Fruit fly (Drosophila melanogaster) whole organism, embryonic: ENCODE results near the gene CG2747.

ENCODE experiments used
- Bdp1 ChIP-seq: fragments of 200-800 bp; sonication (Bioruptor generic); optimal IDR thresholded peaks from 3 replicates; lab custom pipeline; 2016; ENCODE audit warnings: missing biosample characterization, missing genetic modification characterization
- Bgb ChIP-seq: fragments of 200-800 bp; sonication (Bioruptor generic); IDR thresholded peaks from 2 replicates; pipeline ENCODE4 v1.3.6; 2022; ENCODE audit warnings: missing biosample characterization, missing genetic modification characterization; ENCODE audit not compliant: partially characterized antibody
- CG10147 ChIP-seq: fragments of 200-800 bp; sonication (Bioruptor generic); optimal IDR thresholded peaks from 2 replicates; lab custom pipeline; 2019; ENCODE audit warnings: missing biosample characterization, mild to moderate bottlenecking, missing genetic modification characterization, moderate library complexity
- CG10321 ChIP-seq: fragments of 200-800 bp; sonication (Bioruptor generic); IDR thresholded peaks from 2 replicates; pipeline ENCODE4 v1.3.6; 2022; ENCODE audit warnings: missing biosample characterization, missing genetic modification characterization
- CG12155 ChIP-seq: fragments of 200-800 bp; sonication (Bioruptor generic); optimal IDR thresholded peaks from 3 replicates; lab custom pipeline; 2016; ENCODE audit warnings: missing biosample characterization, missing genetic modification characterization
- CG12769 ChIP-seq: fragments of 200-800 bp; sonication (Bioruptor generic); optimal IDR thresholded peaks from 2 replicates; lab custom pipeline; 2019; ENCODE audit warnings: missing biosample characterization, mild to moderate bottlenecking, missing genetic modification characterization, moderate library complexity
- CG13296 ChIP-seq: fragments of 200-800 bp; sonication (Bioruptor generic); optimal IDR thresholded peaks from 3 replicates; lab custom pipeline; 2018; ENCODE audit warnings: missing biosample characterization, mild to moderate bottlenecking, missing genetic modification characterization
- CG13424 ChIP-seq: fragments of 200-800 bp; sonication (Bioruptor generic); optimal IDR thresholded peaks from 2 replicates; lab custom pipeline; 2019; ENCODE audit warnings: missing biosample characterization, mild to moderate bottlenecking, missing genetic modification characterization, moderate library complexity
- CG13894 ChIP-seq: fragments of 200-800 bp; sonication (Bioruptor generic); optimal IDR thresholded peaks from 3 replicates; lab custom pipeline; 2018; ENCODE audit warnings: missing biosample characterization, mild to moderate bottlenecking, missing genetic modification characterization, moderate library complexity
- CG14014 ChIP-seq: fragments of 200-800 bp; sonication (Bioruptor generic); IDR thresholded peaks from 2 replicates; pipeline ENCODE4 v1.3.6; 2022; ENCODE audit warnings: missing biosample characterization, missing genetic modification characterization
- CG15601 ChIP-seq: fragments of 200-800 bp; sonication (Bioruptor generic); optimal IDR thresholded peaks from 3 replicates; lab custom pipeline; 2019; ENCODE audit warnings: missing biosample characterization, mild to moderate bottlenecking, missing genetic modification characterization, moderate library complexity
- CG17186 ChIP-seq: fragments of 200-800 bp; sonication (Bioruptor generic); optimal IDR thresholded peaks from 3 replicates; lab custom pipeline; 2017; ENCODE audit warnings: missing biosample characterization, missing genetic modification reagents, missing genetic modification characterization
- CG17829 ChIP-seq: fragments of 200-800 bp; optimal IDR thresholded peaks from 2 replicates; lab custom pipeline; 2019; ENCODE audit warnings: missing biosample characterization, mild to moderate bottlenecking, missing genetic modification characterization, moderate library complexity
- CG2712 ChIP-seq: fragments of 200-800 bp; optimal IDR thresholded peaks from 3 replicates; lab custom pipeline; 2019; ENCODE audit warnings: missing biosample characterization, mild to moderate bottlenecking, missing genetic modification characterization, moderate library complexity
- CG30431 ChIP-seq: fragments of 200-800 bp; sonication (Bioruptor generic); optimal IDR thresholded peaks from 2 replicates; lab custom pipeline; 2017; ENCODE audit warnings: missing biosample characterization, missing genetic modification characterization
- CG31365 ChIP-seq: fragments of 200-800 bp; sonication (Bioruptor generic); optimal IDR thresholded peaks from 2 replicates; lab custom pipeline; 2018; ENCODE audit warnings: missing biosample characterization, mild to moderate bottlenecking, missing genetic modification characterization
- CG3163 ChIP-seq: fragments of 200-800 bp; sonication (Bioruptor generic); optimal IDR thresholded peaks from 3 replicates; lab custom pipeline; 2016; ENCODE audit warnings: missing biosample characterization, missing genetic modification characterization
- CG33557 ChIP-seq: fragments of 200-800 bp; sonication (Bioruptor generic); optimal IDR thresholded peaks from 2 replicates; lab custom pipeline; 2019; ENCODE audit warnings: missing biosample characterization, mild to moderate bottlenecking, missing genetic modification characterization, moderate library complexity
- CoRest ChIP-seq: fragments of 200-800 bp; sonication (Bioruptor generic); optimal IDR thresholded peaks from 3 replicates; lab custom pipeline; 2018; ENCODE audit warnings: missing biosample characterization, mild to moderate bottlenecking, missing genetic modification characterization, moderate library complexity
- Deaf1 ChIP-seq: fragments of 200-800 bp; optimal IDR thresholded peaks from 3 replicates; lab custom pipeline; 2019; ENCODE audit warnings: missing biosample characterization, mild to moderate bottlenecking, missing genetic modification characterization, moderate library complexity
- ERR ChIP-seq: fragments of 200-800 bp; sonication (Bioruptor generic); optimal IDR thresholded peaks from 2 replicates; lab custom pipeline; 2016; ENCODE audit warnings: missing biosample characterization, missing genetic modification characterization
- HLH4C ChIP-seq: fragments of 200-800 bp; sonication (Bioruptor generic); IDR thresholded peaks from 3 replicates; pipeline ENCODE4 v1.3.6; 2022; ENCODE audit warnings: missing biosample characterization, missing genetic modification characterization; ENCODE audit not compliant: partially characterized antibody
- HLH54F ChIP-seq: fragments of 200-800 bp; sonication (Bioruptor generic); optimal IDR thresholded peaks from 3 replicates; lab custom pipeline; 2016; ENCODE audit warnings: missing biosample characterization, missing genetic modification characterization
- HmgD ChIP-seq: fragments of 200-800 bp; sonication (Bioruptor generic); optimal IDR thresholded peaks from 3 replicates; lab custom pipeline; 2016; ENCODE audit warnings: missing biosample characterization, missing genetic modification characterization
- Hsf ChIP-seq: fragments of 200-800 bp; sonication (Bioruptor generic); optimal IDR thresholded peaks from 3 replicates; lab custom pipeline; 2016; ENCODE audit warnings: missing biosample characterization, missing genetic modification characterization
- MTF-1 ChIP-seq: fragments of 200-800 bp; sonication (Bioruptor generic); optimal IDR thresholded peaks from 2 replicates; lab custom pipeline; 2018; ENCODE audit warnings: missing biosample characterization, mild to moderate bottlenecking, missing genetic modification characterization, borderline replicate concordance
- Med ChIP-seq: fragments of 200-800 bp; sonication (Bioruptor generic); peaks from one replicate; lab custom pipeline; 2016; ENCODE audit warnings: missing biosample characterization, missing genetic modification characterization, mild to moderate bottlenecking, inconsistent platforms, moderate library complexity
- Meics ChIP-seq: fragments of 200-800 bp; sonication (Bioruptor generic); optimal IDR thresholded peaks from 2 replicates; lab custom pipeline; 2017; ENCODE audit warnings: missing biosample characterization, mild to moderate bottlenecking, missing genetic modification characterization
- Sry-β ChIP-seq: fragments of 200-800 bp; sonication (Bioruptor generic); optimal IDR thresholded peaks from 2 replicates; lab custom pipeline; 2018; ENCODE audit warnings: missing biosample characterization, mild to moderate bottlenecking, missing genetic modification characterization, moderate library complexity
- Ssrp ChIP-seq: fragments of 200-800 bp; sonication (Bioruptor generic); optimal IDR thresholded peaks from 2 replicates; lab custom pipeline; 2018; ENCODE audit warnings: missing biosample characterization, mild to moderate bottlenecking, missing genetic modification characterization, moderate library complexity
- abd-A ChIP-seq: fragments of 200-800 bp; sonication (Bioruptor generic); optimal IDR thresholded peaks from 3 replicates; lab custom pipeline; 2019; ENCODE audit warnings: missing biosample characterization, mild to moderate bottlenecking, missing genetic modification characterization, moderate library complexity
- al ChIP-seq: fragments of 200-800 bp; sonication (Bioruptor generic); IDR thresholded peaks from 2 replicates; pipeline ENCODE4 v1.3.6; 2022; ENCODE audit warnings: missing biosample characterization, missing genetic modification characterization
- hb ChIP-seq: fragments of 200-800 bp; sonication (Bioruptor generic); IDR thresholded peaks from 3 replicates; pipeline ENCODE4 v1.3.6; 2022; ENCODE audit warnings: missing biosample characterization, missing genetic modification characterization; ENCODE audit not compliant: partially characterized antibody
- kay ChIP-seq: fragments of 200-800 bp; sonication (Bioruptor generic); optimal IDR thresholded peaks from 2 replicates; lab custom pipeline; 2016; ENCODE audit warnings: missing biosample characterization, missing genetic modification characterization
- kni ChIP-seq: fragments of 200-800 bp; sonication (Bioruptor generic); optimal IDR thresholded peaks from 3 replicates; lab custom pipeline; 2017; ENCODE audit warnings: mild to moderate bottlenecking, missing biosample characterization, missing genetic modification reagents, missing genetic modification characterization
- lilli ChIP-seq: fragments of 200-800 bp; sonication (Bioruptor generic); optimal IDR thresholded peaks from 3 replicates; lab custom pipeline; 2016; ENCODE audit warnings: missing biosample characterization, missing genetic modification characterization
- lola ChIP-seq, 3 experiments: fragments of >200 bp in 2 of 3; fragments of 200-800 bp in 1 of 3; sonication (Bioruptor generic) in 1 of 3; optimal IDR thresholded peaks; 2 replicates each; lab custom pipeline; 2017 to 2019; ENCODE audit warnings: missing biosample characterization in 3 of 3, missing genetic modification characterization in 3 of 3, mild to moderate bottlenecking in 1 of 3, moderate library complexity in 1 of 3
- org-1 ChIP-seq: fragments of 200-800 bp; sonication (Bioruptor generic); optimal IDR thresholded peaks from 2 replicates; lab custom pipeline; 2017; ENCODE audit warnings: missing biosample characterization, missing genetic modification characterization
- pb ChIP-seq: fragments of 200-800 bp; sonication (Bioruptor generic); optimal IDR thresholded peaks from 3 replicates; lab custom pipeline; 2016; ENCODE audit warnings: missing biosample characterization, missing genetic modification characterization
- pros ChIP-seq: fragments of 200-800 bp; sonication (Bioruptor generic); optimal IDR thresholded peaks from 3 replicates; lab custom pipeline; 2019; ENCODE audit warnings: missing biosample characterization, mild to moderate bottlenecking, missing genetic modification characterization, moderate library complexity
- salm ChIP-seq: fragments of 200-800 bp; sonication (Bioruptor generic); optimal IDR thresholded peaks from 2 replicates; lab custom pipeline; 2018; ENCODE audit warnings: missing biosample characterization, mild to moderate bottlenecking, missing genetic modification characterization
- sens-2 ChIP-seq: fragments of 200-800 bp; sonication (Bioruptor generic); IDR thresholded peaks from 2 replicates; pipeline ENCODE4 v1.3.6; 2022; ENCODE audit warnings: missing biosample characterization, missing genetic modification characterization
- ssp ChIP-seq: fragments of 200-800 bp; sonication (Bioruptor generic); IDR thresholded peaks from 2 replicates; pipeline ENCODE4 v1.3.6; 2022; ENCODE audit warnings: missing biosample characterization, missing genetic modification characterization
- vvl ChIP-seq: fragments of 200-800 bp; sonication (Bioruptor generic); IDR thresholded peaks from 2 replicates; pipeline ENCODE4 v1.3.6; 2022; ENCODE audit warnings: missing biosample characterization, missing genetic modification characterization

Gene CG2747

dm6 chr3R:7999530-8000116 lies 31.0 kb downstream of the CG2747 start, which contains the start of gene PIG-H (continued):
- TF ChIP-seq ERR (GFP tag; lab: Kevin White, UChicago) (no peak), CG13296 (GFP tag; lab: Kevin White, UChicago) (no peak), vvl (no peak), HLH54F (GFP tag; lab: Kevin White, UChicago) (no peak), CG2712 (tag; lab: Kevin White, UChicago) (peak; percentile 44), CG17186 (no peak), Sry-β (GFP tag; lab: Kevin White, UChicago) (peak; percentile 9), CG10321 (no peak), abd-A (tag; lab: Kevin White, UChicago) (no peak), CG12155 (peak; percentile 2), HLH4C (GFP tag; lab: Robert Waterston, UW) (no peak), Bdp1 (GFP tag; lab: Kevin White, UChicago) (no peak), CG30431 (GFP tag; lab: Kevin White, UChicago) (no peak), Med (peak; percentile 59), Hsf (peak; percentile 9), Bgb (no peak), lilli (GFP tag; lab: Kevin White, UChicago) (peak; percentile 26), pb (GFP tag; lab: Kevin White, UChicago) (no peak), CG17829 (peak; percentile 32), CoRest (tag; lab: Kevin White, UChicago) (peak; percentile 43), al (GFP tag; lab: Robert Waterston, UW) (no peak), hb (GFP tag; lab: Robert Waterston, UW) (0 out of 3 replicates have a peak, but pooled peaks have one; percentile 16), lola (GFP tag; optimal IDR thresholded peaks at IDR 0.05; lab: Kevin White, UChicago) (peak in 1 of 3 experiments; percentile 22)

dm6 chr3R:7998778-7999177 lies 31.8 kb downstream of the CG2747 start:
- no peak for TF ChIP-seq CG15601 (tag; lab: Kevin White, UChicago)
- no peak for TF ChIP-seq CG3163 (GFP tag; lab: Kevin White, UChicago)
- no peak for TF ChIP-seq lilli (GFP tag; lab: Kevin White, UChicago)
- TF ChIP-seq HLH4C (GFP tag; lab: Robert Waterston, UW), result no peak
- TF ChIP-seq CG31365 (tag; lab: Kevin White, UChicago), result no peak
- TF ChIP-seq HmgD (GFP tag; lab: Kevin White, UChicago), result no peak
- peak; percentile 57 for TF ChIP-seq CG12769
- TF ChIP-seq CG13424 (tag; lab: Kevin White, UChicago), result no peak
- TF ChIP-seq kni (GFP tag; lab: Kevin White, UChicago), result no peak
- TF ChIP-seq Deaf1 (tag; lab: Kevin White, UChicago), result peak; percentile 20
- TF ChIP-seq CG33557 (GFP tag; lab: Kevin White, UChicago), result no peak
- TF ChIP-seq org-1, result no peak
- no peak for TF ChIP-seq salm
- no peak for TF ChIP-seq CG10147 (GFP tag; lab: Kevin White, UChicago)
- peak; percentile 27 for TF ChIP-seq Med
- peak; percentile 57 for TF ChIP-seq pros
- no peak for TF ChIP-seq sens-2 (GFP tag; lab: Robert Waterston, UW)
- TF ChIP-seq CG14014 (GFP tag; lab: Robert Waterston, UW), result no peak
- TF ChIP-seq ssp, result no peak
- TF ChIP-seq CG13894 (tag; lab: Kevin White, UChicago), result peak; percentile 69
- no peak for TF ChIP-seq Ssrp (tag; lab: Kevin White, UChicago)
- TF ChIP-seq Meics, result no peak
- no peak for TF ChIP-seq kay (GFP tag; lab: Kevin White, UChicago)
- no peak for TF ChIP-seq MTF-1 (GFP tag; lab: Kevin White, UChicago)
- TF ChIP-seq, all 482 proteins: peak for 5
